Worm (Caenorhabditis elegans) whole organism, L1 larva: ENCODE data around the gene trm-1.
A peak's percentile ranks its signal among the peaks of the same experiment; 100 is the strongest.

Source experiments
- C04F5.9 ChIP-seq: sonication (generic microtip); optimal IDR thresholded peaks from 2 replicates; lab custom pipeline; 2016; ENCODE audit warnings: missing genetic modification characterization, missing compliant biosample characterization
- C34B4.2 ChIP-seq: sonication (generic microtip); optimal IDR thresholded peaks from 2 replicates; lab custom pipeline; 2017; ENCODE audit warnings: mild to moderate bottlenecking, missing genetic modification characterization, missing compliant biosample characterization
- F16B12.6 ChIP-seq: fragments of 150-350 bp; optimal IDR thresholded peaks from 2 replicates; lab custom pipeline; 2014; ENCODE audit warnings: missing biosample characterization, missing genetic modification characterization
- aha-1 ChIP-seq: fragments of 150-350 bp; optimal IDR thresholded peaks from 2 replicates; lab custom pipeline; 2014; ENCODE audit warnings: missing biosample characterization, missing genetic modification characterization
- blmp-1 ChIP-seq: fragments of 150-350 bp; optimal IDR thresholded peaks from 2 replicates; lab custom pipeline; 2014; ENCODE audit warnings: missing biosample characterization, missing genetic modification characterization
- ceh-63 ChIP-seq: fragments of 200-800 bp; sonication (Bioruptor generic); optimal IDR thresholded peaks from 2 replicates; lab custom pipeline; 2018; ENCODE audit warnings: mild to moderate bottlenecking, missing genetic modification characterization, missing compliant biosample characterization
- ceh-8 ChIP-seq: fragments of 200-800 bp; sonication (Bioruptor generic); optimal IDR thresholded peaks from 2 replicates; lab custom pipeline; 2018; ENCODE audit warnings: mild to moderate bottlenecking, missing genetic modification characterization, moderate library complexity, missing compliant biosample characterization
- ceh-82 ChIP-seq, 3 experiments: fragments of 150-350 bp in 1 of 3; sonication (generic microtip) in 2 of 3; optimal IDR thresholded peaks; 2 replicates each; lab custom pipeline; 2014 to 2017; ENCODE audit warnings: missing biosample characterization in 3 of 3, missing genetic modification characterization in 3 of 3
- dpl-1 ChIP-seq, 3 experiments: fragments of 150-350 bp in 2 of 3; sonication (generic microtip) in 1 of 3; optimal IDR thresholded peaks; 2 replicates each; lab custom pipeline; 2014 to 2017; ENCODE audit warnings: missing biosample characterization in 3 of 3, missing genetic modification characterization in 3 of 3, missing genetic modification reagents in 3 of 3
- efl-1 ChIP-seq, 4 experiments: fragments of 150-350 bp; optimal IDR thresholded peaks in 3 of 4; peaks in 1 of 4; 1 replicate in 1 of 4; 2 replicates in 3 of 4; lab custom pipeline; 2014; ENCODE audit warnings: missing biosample characterization in 2 of 4, missing genetic modification characterization in 2 of 4, missing genetic modification reagents in 2 of 4
- egl-27 ChIP-seq, 2 experiments: fragments of 150-350 bp in 1 of 2; sonication (generic microtip); optimal IDR thresholded peaks; 3 replicates each; lab custom pipeline; 2017 to 2018; ENCODE audit warnings: missing biosample characterization in 2 of 2, missing genetic modification characterization in 2 of 2, missing genetic modification reagents in 2 of 2
- fkh-4 ChIP-seq: sonication (generic microtip); optimal IDR thresholded peaks from 2 replicates; lab custom pipeline; 2016; ENCODE audit warnings: missing compliant biosample characterization, missing genetic modification characterization, borderline replicate concordance
- hlh-17 ChIP-seq: fragments of 200-800 bp; sonication (Bioruptor generic); optimal IDR thresholded peaks from 2 replicates; lab custom pipeline; 2018; ENCODE audit warnings: missing genetic modification characterization, mild to moderate bottlenecking, missing compliant biosample characterization, moderate library complexity, borderline replicate concordance
- hlh-4 ChIP-seq: sonication (generic microtip); optimal IDR thresholded peaks from 2 replicates; lab custom pipeline; 2016; ENCODE audit warnings: mild to moderate bottlenecking, missing genetic modification characterization, missing compliant biosample characterization
- irx-1 ChIP-seq: sonication (generic microtip); optimal IDR thresholded peaks from 2 replicates; lab custom pipeline; 2016; ENCODE audit warnings: missing genetic modification characterization, missing compliant biosample characterization
- lin-13 ChIP-seq: fragments of 150-350 bp; optimal IDR thresholded peaks from 2 replicates; lab custom pipeline; 2014; ENCODE audit warnings: missing biosample characterization, missing genetic modification reagents, missing genetic modification characterization
- lin-15B ChIP-seq: fragments of 150-350 bp; sonication (generic microtip); optimal IDR thresholded peaks from 3 replicates; lab custom pipeline; 2014; ENCODE audit warnings: missing biosample characterization, missing genetic modification characterization
- lin-35 ChIP-seq, 2 experiments: fragments of 150-350 bp; optimal IDR thresholded peaks; 2 replicates each; lab custom pipeline; 2014; ENCODE audit warnings: missing biosample characterization in 2 of 2, missing genetic modification characterization in 2 of 2, missing genetic modification reagents in 2 of 2
- lin-39 ChIP-seq: fragments of 150-350 bp; optimal IDR thresholded peaks from 2 replicates; lab custom pipeline; 2014; ENCODE audit warnings: missing biosample characterization, missing genetic modification reagents, missing genetic modification characterization
- lsy-2 ChIP-seq, 2 experiments: fragments of 150-350 bp; optimal IDR thresholded peaks; 2 replicates each; lab custom pipeline; 2014; ENCODE audit warnings: missing biosample characterization in 2 of 2, missing genetic modification characterization in 2 of 2
- mef-2 ChIP-seq: fragments of 150-350 bp; optimal IDR thresholded peaks from 2 replicates; lab custom pipeline; 2014; ENCODE audit warnings: missing biosample characterization, missing genetic modification characterization
- mep-1 ChIP-seq: fragments of 150-350 bp; optimal IDR thresholded peaks from 2 replicates; lab custom pipeline; 2014; ENCODE audit warnings: missing biosample characterization, missing genetic modification characterization
- nhr-12 ChIP-seq: sonication (generic microtip); optimal IDR thresholded peaks from 2 replicates; lab custom pipeline; 2017; ENCODE audit warnings: missing biosample characterization, missing genetic modification characterization
- nhr-76 ChIP-seq: sonication (generic microtip); optimal IDR thresholded peaks from 2 replicates; lab custom pipeline; 2017; ENCODE audit warnings: missing biosample characterization, missing genetic modification characterization
- nhr-77 ChIP-seq: fragments of 150-350 bp; optimal IDR thresholded peaks from 2 replicates; lab custom pipeline; 2014; ENCODE audit warnings: missing biosample characterization, missing genetic modification characterization
- nhr-84 ChIP-seq: sonication (generic microtip); optimal IDR thresholded peaks from 2 replicates; lab custom pipeline; 2017; ENCODE audit warnings: missing biosample characterization, missing genetic modification characterization
- nhr-85 ChIP-seq: sonication (generic microtip); peaks from one replicate; lab custom pipeline; 2016; ENCODE audit warnings: missing genetic modification characterization, inconsistent platforms, missing compliant biosample characterization
- nhr-90 ChIP-seq: sonication (generic microtip); optimal IDR thresholded peaks from 2 replicates; lab custom pipeline; 2016; ENCODE audit warnings: mild to moderate bottlenecking, missing genetic modification characterization, missing compliant biosample characterization; ENCODE audit not compliant: poor library complexity
- rnt-1 ChIP-seq: sonication (generic microtip); optimal IDR thresholded peaks from 2 replicates; lab custom pipeline; 2016; ENCODE audit warnings: mild to moderate bottlenecking, missing genetic modification characterization, moderate library complexity, missing compliant biosample characterization
- skn-1 ChIP-seq: fragments of 150-350 bp; optimal IDR thresholded peaks from 2 replicates; lab custom pipeline; 2014; ENCODE audit warnings: missing biosample characterization, missing genetic modification characterization
- snpc-4 ChIP-seq: fragments of 150-350 bp; optimal IDR thresholded peaks from 2 replicates; lab custom pipeline; 2014; ENCODE audit warnings: missing biosample characterization, missing genetic modification characterization
- sox-4 ChIP-seq: sonication (generic microtip); optimal IDR thresholded peaks from 2 replicates; lab custom pipeline; 2016; ENCODE audit warnings: missing genetic modification characterization, missing compliant biosample characterization
- sptf-1 ChIP-seq: fragments of 150-350 bp; optimal IDR thresholded peaks from 2 replicates; lab custom pipeline; 2014; ENCODE audit warnings: missing biosample characterization, missing genetic modification characterization
- swsn-7 ChIP-seq: sonication (generic microtip); optimal IDR thresholded peaks from 2 replicates; lab custom pipeline; 2016; ENCODE audit warnings: missing genetic modification characterization, missing compliant biosample characterization
- tbx-2 ChIP-seq: sonication (generic microtip); optimal IDR thresholded peaks from 2 replicates; lab custom pipeline; 2016; ENCODE audit warnings: missing genetic modification characterization, missing compliant biosample characterization
- tlp-1 ChIP-seq: fragments of 150-350 bp; optimal IDR thresholded peaks from 2 replicates; lab custom pipeline; 2014; ENCODE audit warnings: missing biosample characterization, missing genetic modification characterization
- unc-130 ChIP-seq: fragments of 150-350 bp; optimal IDR thresholded peaks from 2 replicates; lab custom pipeline; 2017; ENCODE audit warnings: missing biosample characterization, missing genetic modification characterization, inconsistent platforms
- unc-30 ChIP-seq: sonication (generic microtip); optimal IDR thresholded peaks from 2 replicates; lab custom pipeline; 2017; ENCODE audit warnings: missing biosample characterization, missing genetic modification characterization
- unc-62 ChIP-seq: fragments of 150-350 bp; optimal IDR thresholded peaks from 2 replicates; lab custom pipeline; 2014; ENCODE audit warnings: missing biosample characterization, missing genetic modification reagents, missing genetic modification characterization
- unc-86 ChIP-seq: sonication (generic microtip); optimal IDR thresholded peaks from 2 replicates; lab custom pipeline; 2016; ENCODE audit warnings: missing genetic modification characterization, missing compliant biosample characterization
- unc-98 ChIP-seq: fragments of 200-800 bp; sonication (Bioruptor generic); IDR thresholded peaks from 2 replicates; pipeline ENCODE4 v1.3.6; 2022; ENCODE audit warnings: missing genetic modification characterization, missing compliant biosample characterization
- ztf-4 ChIP-seq: fragments of 150-350 bp; optimal IDR thresholded peaks from 2 replicates; lab custom pipeline; 2014; ENCODE audit warnings: missing biosample characterization, missing genetic modification characterization

Gene trm-1

DNA sequence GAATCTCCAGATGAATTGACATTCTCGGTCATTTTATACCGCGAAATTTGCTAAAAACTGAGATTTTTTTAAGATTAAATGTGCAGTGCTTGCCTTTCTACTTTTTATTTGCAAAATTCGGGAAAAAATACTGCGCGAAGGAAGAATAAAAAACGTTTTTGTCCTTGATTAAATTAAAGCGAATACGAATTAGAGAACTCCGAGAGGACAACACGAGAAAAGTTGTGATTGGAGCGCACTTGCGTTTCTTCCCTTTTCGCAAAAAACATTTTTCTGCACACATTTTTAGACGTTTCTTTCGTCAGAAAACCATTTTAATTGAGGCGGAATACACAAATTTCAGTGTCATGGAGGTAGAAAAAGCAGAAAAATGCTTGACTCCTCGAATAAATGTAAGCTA is at the start of gene trm-1, which contains the start of gene ints-2 (continued):
- TF ChIP-seq C04F5.9 (tag; lab: Kevin White, UChicago) (peak; percentile 12), unc-130 (tag; lab: Kevin White, UChicago) (peak; percentile 9), unc-86 (tag; lab: Kevin White, UChicago) (peak; percentile 41), blmp-1 (tag; lab: Kevin White, UChicago) (peak; percentile 61), efl-1 (optimal IDR thresholded peaks at IDR 0.05; lab: Kevin White, UChicago) (peak; percentile 78 to 79), efl-1 (GFP tag; optimal IDR thresholded peaks at IDR 0.05 in 1 of 2; lab: Kevin White, UChicago) (peak; percentile 73 to 97), lin-35 (GFP tag; optimal IDR thresholded peaks at IDR 0.05; lab: Kevin White, UChicago) (peak; percentile 70 to 82), tbx-2 (tag; lab: Kevin White, UChicago) (peak; percentile 67), lin-39 (tag; lab: Kevin White, UChicago) (peak; percentile 33), fkh-4 (tag; lab: Kevin White, UChicago) (no peak), unc-98 (GFP tag; lab: Robert Waterston, UW) (no peak), F16B12.6 (tag; lab: Kevin White, UChicago) (peak; percentile 10), irx-1 (tag; lab: Kevin White, UChicago) (peak; percentile 51), nhr-77 (tag; lab: Kevin White, UChicago) (peak; percentile 33), sox-4 (tag; lab: Kevin White, UChicago) (no peak), unc-30 (no peak), swsn-7 (peak; percentile 71), ztf-4 (no peak), lin-15B (tag; lab: Kevin White, UChicago) (peak; percentile 86), mep-1 (tag; lab: Kevin White, UChicago) (peak; percentile 83), snpc-4 (peak; percentile 54), lsy-2 (tag; optimal IDR thresholded peaks at IDR 0.05; lab: Kevin White, UChicago) (peak; percentile 67 to 84), nhr-90 (tag; lab: Kevin White, UChicago) (peak; percentile 57), ceh-63 (GFP tag; lab: Kevin White, UChicago) (no peak), skn-1 (tag; lab: Kevin White, UChicago) (no peak), lin-13 (GFP tag; lab: Kevin White, UChicago) (peak; percentile 41), nhr-12 (tag; lab: Kevin White, UChicago) (no peak), tlp-1 (tag; lab: Kevin White, UChicago) (no peak), C34B4.2 (tag; lab: Kevin White, UChicago) (no peak), unc-62 (GFP tag; lab: Kevin White, UChicago) (no peak), nhr-84 (tag; lab: Kevin White, UChicago) (no peak), nhr-85 (tag; lab: Kevin White, UChicago) (peak; percentile 86), aha-1 (no peak)

ce11 chrV:14231656-14232055 is 46.2 kb upstream of the trm-1 start:
- no peak for TF ChIP-seq swsn-7
- no peak for TF ChIP-seq mef-2
- no peak for TF ChIP-seq mep-1 (tag; lab: Kevin White, UChicago)
- TF ChIP-seq egl-27 (tag; optimal IDR thresholded peaks at IDR 0.05; lab: Kevin White, UChicago) = no peak
- TF ChIP-seq lin-39 (tag; lab: Kevin White, UChicago) = no peak
- peak; percentile 37 for TF ChIP-seq nhr-85 (tag; lab: Kevin White, UChicago)
- TF ChIP-seq nhr-76 (tag; lab: Kevin White, UChicago) = no peak
- TF ChIP-seq hlh-17 (GFP tag; lab: Kevin White, UChicago) = no peak
- peak; percentile 33 for TF ChIP-seq blmp-1 (tag; lab: Kevin White, UChicago)
- no peak for TF ChIP-seq F16B12.6 (tag; lab: Kevin White, UChicago)
- no peak for TF ChIP-seq rnt-1 (tag; lab: Kevin White, UChicago)
- no peak for TF ChIP-seq dpl-1 (GFP tag; optimal IDR thresholded peaks at IDR 0.05; lab: Kevin White, UChicago)
- TF ChIP-seq nhr-12 (tag; lab: Kevin White, UChicago) = no peak
- TF ChIP-seq hlh-4 (tag; lab: Kevin White, UChicago) = no peak
- no peak for TF ChIP-seq ceh-82 (tag; optimal IDR thresholded peaks at IDR 0.05; lab: Kevin White, UChicago)
- TF ChIP-seq sptf-1 = no peak
- TF ChIP-seq ceh-8 (GFP tag; lab: Kevin White, UChicago) = no peak
